Worm (Caenorhabditis elegans): ENCODE results near the gene C04E12.5.

- TF ChIP-seq tbx-37 (GFP tag; conservative IDR thresholded peaks at IDR 0.05) (no peak), B0310.2 (tag; optimal IDR thresholded peaks at IDR 0.05) (no peak), ama-1 (optimal IDR thresholded peaks at IDR 0.05) (no peak), ets-7 (tag; optimal IDR thresholded peaks at IDR 0.05) (no peak), F13C5.2 (tag; optimal IDR thresholded peaks at IDR 0.05) (no peak)
Observed at ce11 chrV:3408602-3409001, 50.2 kb downstream of the C04E12.5 start, which contains the start of gene T20D4.7.
